Worm (Caenorhabditis elegans) whole organism, L2 larva: ENCODE measurements around the gene acs-10.

ENCODE experiments used
- C34F6.9 ChIP-seq: fragments of 150-350 bp; optimal IDR thresholded peaks from 2 replicates; lab custom pipeline; 2014; ENCODE audit warnings: missing biosample characterization, missing genetic modification characterization
- F13H6.1 ChIP-seq: sonication (generic microtip); optimal IDR thresholded peaks from 2 replicates; lab custom pipeline; 2016; ENCODE audit warnings: missing genetic modification characterization, missing compliant biosample characterization
- Y55F3AM.14 ChIP-seq: fragments of 200-800 bp; sonication (Bioruptor generic); optimal IDR thresholded peaks from 2 replicates; lab custom pipeline; 2018; ENCODE audit warnings: mild to moderate bottlenecking, missing genetic modification characterization, missing compliant biosample characterization
- ZK546.5 ChIP-seq: sonication (generic microtip); optimal IDR thresholded peaks from 2 replicates; lab custom pipeline; 2017; ENCODE audit warnings: missing biosample characterization, missing genetic modification characterization
- alr-1 ChIP-seq: fragments of 150-350 bp; optimal IDR thresholded peaks from 2 replicates; lab custom pipeline; 2014; ENCODE audit warnings: missing biosample characterization, missing genetic modification characterization
- aly-2 ChIP-seq: fragments of 150-350 bp; optimal IDR thresholded peaks from 2 replicates; lab custom pipeline; 2014; ENCODE audit warnings: missing biosample characterization, missing genetic modification characterization
- ama-1 ChIP-seq: fragments of 150-350 bp; optimal IDR thresholded peaks from 2 replicates; lab custom pipeline; 2018; ENCODE audit warnings: inconsistent platforms
- blmp-1 ChIP-seq: sonication (generic microtip); optimal IDR thresholded peaks from 2 replicates; lab custom pipeline; 2017; ENCODE audit warnings: missing genetic modification characterization, mild to moderate bottlenecking, missing compliant biosample characterization, antibody characterized with exemption, moderate library complexity; ENCODE audit not compliant: insufficient read depth
- ceh-16 ChIP-seq: fragments of 150-350 bp; optimal IDR thresholded peaks from 2 replicates; lab custom pipeline; 2014; ENCODE audit warnings: missing biosample characterization, missing genetic modification characterization
- ceh-82 ChIP-seq: fragments of 150-350 bp; optimal IDR thresholded peaks from 2 replicates; lab custom pipeline; 2014; ENCODE audit warnings: missing biosample characterization, missing genetic modification characterization
- crh-2 ChIP-seq: sonication (generic microtip); optimal IDR thresholded peaks from 2 replicates; lab custom pipeline; 2017; ENCODE audit warnings: missing biosample characterization, missing genetic modification characterization
- dmd-4 ChIP-seq: sonication (generic microtip); optimal IDR thresholded peaks from 2 replicates; lab custom pipeline; 2017; ENCODE audit warnings: missing biosample characterization, missing genetic modification characterization
- egl-27 ChIP-seq: sonication (generic microtip); optimal IDR thresholded peaks from 3 replicates; lab custom pipeline; 2017; ENCODE audit warnings: missing biosample characterization, missing genetic modification reagents, missing genetic modification characterization
- elt-3 ChIP-seq: sonication (generic microtip); optimal IDR thresholded peaks from 2 replicates; lab custom pipeline; 2017; ENCODE audit warnings: missing biosample characterization, missing genetic modification characterization
- fos-1 ChIP-seq: fragments of 150-350 bp; optimal IDR thresholded peaks from 2 replicates; lab custom pipeline; 2014; ENCODE audit warnings: missing biosample characterization, missing genetic modification characterization
- gmeb-1 ChIP-seq: fragments of 150-350 bp; optimal IDR thresholded peaks from 2 replicates; lab custom pipeline; 2014; ENCODE audit warnings: missing biosample characterization, missing genetic modification characterization
- lin-11 ChIP-seq: fragments of 150-350 bp; sonication (generic microtip); optimal IDR thresholded peaks from 2 replicates; lab custom pipeline; 2014; ENCODE audit warnings: missing biosample characterization, missing genetic modification characterization, inconsistent platforms, mixed read lengths
- lin-13 ChIP-seq: fragments of 150-350 bp; optimal IDR thresholded peaks from 2 replicates; lab custom pipeline; 2014; ENCODE audit warnings: missing biosample characterization, missing genetic modification reagents, missing genetic modification characterization
- lin-39 ChIP-seq: fragments of 150-350 bp; optimal IDR thresholded peaks from 2 replicates; lab custom pipeline; 2014; ENCODE audit warnings: missing biosample characterization, missing genetic modification reagents, missing genetic modification characterization
- lsy-2 ChIP-seq, 2 experiments: fragments of 150-350 bp in 1 of 2; sonication (generic microtip) in 1 of 2; optimal IDR thresholded peaks; 2 replicates each; lab custom pipeline; 2014 to 2017; ENCODE audit warnings: missing biosample characterization in 2 of 2, missing genetic modification characterization in 2 of 2
- mbf-1 ChIP-seq: sonication (generic microtip); optimal IDR thresholded peaks from 2 replicates; lab custom pipeline; 2017; ENCODE audit warnings: missing biosample characterization, missing genetic modification characterization
- mdl-1 ChIP-seq, 2 experiments: fragments of 150-350 bp in 1 of 2; sonication (generic microtip) in 1 of 2; optimal IDR thresholded peaks; 2 replicates each; lab custom pipeline; 2017; ENCODE audit warnings: missing biosample characterization in 2 of 2, missing genetic modification characterization in 2 of 2
- nhr-10 ChIP-seq: sonication (generic microtip); optimal IDR thresholded peaks from 2 replicates; lab custom pipeline; 2017; ENCODE audit warnings: missing biosample characterization, missing genetic modification characterization
- nhr-11 ChIP-seq: fragments of 150-350 bp; optimal IDR thresholded peaks from 2 replicates; lab custom pipeline; 2014; ENCODE audit warnings: missing biosample characterization, missing genetic modification characterization
- nhr-129 ChIP-seq: fragments of 150-350 bp; optimal IDR thresholded peaks from 2 replicates; lab custom pipeline; 2014; ENCODE audit warnings: missing biosample characterization, missing genetic modification characterization
- nhr-21 ChIP-seq: fragments of 150-350 bp; optimal IDR thresholded peaks from 2 replicates; lab custom pipeline; 2014; ENCODE audit warnings: missing biosample characterization, missing genetic modification characterization
- nhr-23 ChIP-seq: fragments of 150-350 bp; optimal IDR thresholded peaks from 2 replicates; lab custom pipeline; 2014; ENCODE audit warnings: missing biosample characterization, missing genetic modification reagents, missing genetic modification characterization
- nhr-237 ChIP-seq: fragments of 150-350 bp; optimal IDR thresholded peaks from 2 replicates; lab custom pipeline; 2014; ENCODE audit warnings: missing biosample characterization, missing genetic modification characterization
- nhr-25 ChIP-seq: fragments of 150-350 bp; sonication (generic microtip); optimal IDR thresholded peaks from 3 replicates; lab custom pipeline; 2014; ENCODE audit warnings: missing biosample characterization, missing genetic modification characterization
- nhr-77 ChIP-seq: fragments of 150-350 bp; optimal IDR thresholded peaks from 2 replicates; lab custom pipeline; 2014; ENCODE audit warnings: missing biosample characterization, missing genetic modification characterization
- peb-1 ChIP-seq: fragments of 150-350 bp; optimal IDR thresholded peaks from 2 replicates; lab custom pipeline; 2014; ENCODE audit warnings: missing biosample characterization, missing genetic modification characterization
- sem-4 ChIP-seq: fragments of 150-350 bp; optimal IDR thresholded peaks from 2 replicates; lab custom pipeline; 2014; ENCODE audit warnings: missing biosample characterization, missing genetic modification reagents, missing genetic modification characterization
- skn-1 ChIP-seq: sonication (generic microtip); optimal IDR thresholded peaks from 2 replicates; lab custom pipeline; 2017; ENCODE audit warnings: missing biosample characterization, missing genetic modification characterization
- sma-3 ChIP-seq: sonication (generic microtip); optimal IDR thresholded peaks from 2 replicates; lab custom pipeline; 2016; ENCODE audit warnings: missing genetic modification reagents, missing genetic modification characterization, missing compliant biosample characterization
- sma-9 ChIP-seq, 2 experiments: fragments of 150-350 bp in 1 of 2; sonication (generic microtip) in 1 of 2; optimal IDR thresholded peaks; 2 replicates each; lab custom pipeline; 2014 to 2016; ENCODE audit warnings: missing genetic modification characterization in 2 of 2, mild to moderate bottlenecking in 1 of 2, missing biosample characterization in 1 of 2, missing compliant biosample characterization in 1 of 2, missing genetic modification reagents in 1 of 2, moderate library complexity in 1 of 2
- snpc-4 ChIP-seq: fragments of 150-350 bp; optimal IDR thresholded peaks from 2 replicates; lab custom pipeline; 2014; ENCODE audit warnings: missing biosample characterization, missing genetic modification characterization
- unc-55 ChIP-seq: fragments of 150-350 bp; sonication (generic microtip); optimal IDR thresholded peaks from 3 replicates; lab custom pipeline; 2014; ENCODE audit warnings: missing biosample characterization, missing genetic modification reagents, missing genetic modification characterization
- unc-62 ChIP-seq: fragments of 150-350 bp; optimal IDR thresholded peaks from 2 replicates; lab custom pipeline; 2014; ENCODE audit warnings: missing biosample characterization, missing genetic modification reagents, missing genetic modification characterization
- zag-1 ChIP-seq: fragments of 150-350 bp; optimal IDR thresholded peaks from 2 replicates; lab custom pipeline; 2014; ENCODE audit warnings: missing biosample characterization, missing genetic modification characterization
- ztf-1 ChIP-seq: fragments of 200-800 bp; sonication (Bioruptor generic); conservative IDR thresholded peaks from 2 replicates; pipeline ENCODE4 v1.3.6; 2022; ENCODE audit warnings: missing genetic modification characterization, missing compliant biosample characterization
- ztf-11 ChIP-seq: sonication (generic microtip); optimal IDR thresholded peaks from 2 replicates; lab custom pipeline; 2017; ENCODE audit warnings: missing biosample characterization, missing genetic modification characterization
- ztf-4 ChIP-seq: fragments of 150-350 bp; optimal IDR thresholded peaks from 2 replicates; lab custom pipeline; 2014; ENCODE audit warnings: missing biosample characterization, missing genetic modification characterization

Gene acs-10

DNA sequence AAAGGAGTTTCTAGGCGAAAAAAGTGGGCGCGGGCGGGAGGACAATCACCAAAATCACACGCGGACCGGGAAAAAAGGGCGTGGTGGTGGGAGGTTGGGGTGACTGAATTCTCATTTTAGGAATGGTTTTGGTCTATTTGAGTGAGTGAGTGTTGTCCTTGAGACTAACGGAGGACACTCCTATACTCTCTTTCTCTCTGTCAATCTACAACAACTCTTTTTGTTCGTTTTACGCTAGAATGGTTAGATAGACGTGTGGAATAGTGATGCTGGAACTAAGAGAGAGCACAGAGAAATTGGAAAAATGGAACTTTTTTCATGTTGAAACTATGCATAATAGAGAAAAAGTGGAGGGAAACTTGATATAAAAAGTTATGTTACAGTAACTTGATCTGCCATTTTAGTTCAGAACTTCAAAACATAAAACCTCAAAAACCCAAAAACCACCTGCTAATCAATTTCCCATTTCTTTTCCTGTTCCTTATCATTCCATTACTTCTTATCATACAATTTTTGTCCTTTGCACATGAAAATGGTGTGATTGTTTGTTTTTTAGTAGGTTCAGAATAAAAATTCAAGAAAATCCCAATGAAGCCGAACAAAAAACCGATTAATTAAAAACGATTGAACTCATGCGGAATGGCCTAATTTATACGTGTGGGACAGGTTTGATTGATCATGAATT, 11.4 kb upstream of the acs-10 start:
- peak; percentile 75 for TF ChIP-seq fos-1 (tag; lab: Kevin White, UChicago)
- TF ChIP-seq nhr-21, result no peak
- TF ChIP-seq lin-39 (tag; lab: Kevin White, UChicago), result no peak
- TF ChIP-seq lin-11, result no peak
- TF ChIP-seq nhr-25 (tag; lab: Kevin White, UChicago), result peak; percentile 29

DNA sequence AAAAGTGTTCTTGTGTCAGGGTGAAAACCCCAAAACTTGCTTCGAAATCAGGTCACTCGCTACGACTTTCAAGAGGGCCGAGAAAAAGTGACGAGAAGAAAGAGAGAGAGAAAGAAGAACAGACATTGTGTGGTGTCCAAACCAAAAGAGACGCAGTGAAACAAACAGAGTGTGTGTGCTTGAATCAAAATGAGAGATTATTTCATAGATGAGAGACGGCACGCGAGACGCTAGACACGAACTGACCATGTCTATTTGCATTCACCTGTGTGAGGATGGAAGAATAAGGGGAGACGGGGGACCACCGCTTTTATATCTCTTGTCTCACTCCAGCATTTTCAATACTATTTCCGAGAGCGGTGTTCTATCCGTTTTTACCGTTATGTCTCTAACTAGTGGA, 10.1 kb upstream of the acs-10 start:
- TF ChIP-seq ama-1 (lab: Kevin White, UChicago), result no peak
- no peak for TF ChIP-seq ZK546.5 (tag; lab: Kevin White, UChicago)
- TF ChIP-seq elt-3 (tag; lab: Kevin White, UChicago), result no peak
- no peak for TF ChIP-seq ztf-4 (tag; lab: Kevin White, UChicago)
- no peak for TF ChIP-seq nhr-10 (tag; lab: Kevin White, UChicago)
- peak; percentile 76 for TF ChIP-seq egl-27
- no peak for TF ChIP-seq ztf-1 (GFP tag; lab: Robert Waterston, UW)
- peak; percentile 14 for TF ChIP-seq sem-4 (tag; lab: Kevin White, UChicago)
- peak; percentile 87 for TF ChIP-seq fos-1 (tag; lab: Kevin White, UChicago)
- TF ChIP-seq mbf-1 (tag; lab: Kevin White, UChicago), result no peak
- no peak for TF ChIP-seq nhr-77 (tag; lab: Kevin White, UChicago)
- no peak for TF ChIP-seq dmd-4
- TF ChIP-seq nhr-129, result peak; percentile 92
- TF ChIP-seq C34F6.9, result peak; percentile 79
- peak; percentile 31 for TF ChIP-seq zag-1 (tag; lab: Kevin White, UChicago)
- TF ChIP-seq lin-13 (GFP tag; lab: Kevin White, UChicago), result peak; percentile 32
- peak; percentile 6 to 62 for TF ChIP-seq lsy-2 (tag; optimal IDR thresholded peaks at IDR 0.05; lab: Kevin White, UChicago)
- TF ChIP-seq unc-62 (GFP tag; lab: Kevin White, UChicago), result no peak
- peak; percentile 84 for TF ChIP-seq sma-3 (GFP tag; lab: Kevin White, UChicago)
- TF ChIP-seq snpc-4, result peak; percentile 12
- no peak for TF ChIP-seq aly-2 (tag; lab: Kevin White, UChicago)
- TF ChIP-seq alr-1, result no peak
- peak; percentile 86 for TF ChIP-seq F13H6.1 (tag; lab: Kevin White, UChicago)
- peak; percentile 69 for TF ChIP-seq unc-55 (GFP tag; lab: Kevin White, UChicago)
- TF ChIP-seq ceh-82 (tag; lab: Kevin White, UChicago), result peak; percentile 37
- no peak for TF ChIP-seq lin-39 (tag; lab: Kevin White, UChicago)
- peak; percentile 60 for TF ChIP-seq crh-2 (tag; lab: Kevin White, UChicago)
- no peak for TF ChIP-seq nhr-11 (tag; lab: Kevin White, UChicago)
- no peak for TF ChIP-seq peb-1
- TF ChIP-seq sma-9 (GFP tag; optimal IDR thresholded peaks at IDR 0.05; lab: Kevin White, UChicago), result peak; percentile 78
- TF ChIP-seq sma-9 (tag; optimal IDR thresholded peaks at IDR 0.05; lab: Kevin White, UChicago), result no peak
- no peak for TF ChIP-seq ztf-11
- TF ChIP-seq nhr-25 (tag; lab: Kevin White, UChicago), result peak; percentile 75
- peak; percentile 56 for TF ChIP-seq ceh-16
- TF ChIP-seq Y55F3AM.14 (GFP tag; lab: Kevin White, UChicago), result no peak
- peak; percentile 63 for TF ChIP-seq nhr-21
- TF ChIP-seq mdl-1 (tag; optimal IDR thresholded peaks at IDR 0.05; lab: Kevin White, UChicago), result peak; percentile 28 to 70
- TF ChIP-seq skn-1 (tag; lab: Kevin White, UChicago), result no peak
- no peak for TF ChIP-seq nhr-237 (tag; lab: Kevin White, UChicago)
- peak; percentile 50 for TF ChIP-seq blmp-1
- no peak for TF ChIP-seq nhr-23 (tag; lab: Kevin White, UChicago)
- TF ChIP-seq gmeb-1, result peak; percentile 42
